Fruit fly (Drosophila melanogaster): ENCODE data around the gene Nhe1.

Nhe1 gene

dm6 chr2L:121456-121831, 14.9 kb upstream of the Nhe1 start, which contains the start of gene CG4822 (continued):
- TF ChIP-seq CG3919 (GFP tag; optimal IDR thresholded peaks at IDR 0.05) = no peak
- TF ChIP-seq Eip75B (GFP tag; optimal IDR thresholded peaks at IDR 0.05) = no peak
- TF ChIP-seq fkh (GFP tag; optimal IDR thresholded peaks at IDR 0.05) = peak; percentile 30
- no peak for TF ChIP-seq cyc (GFP tag; optimal IDR thresholded peaks at IDR 0.05)
- no peak for TF ChIP-seq CG6792 (GFP tag; optimal IDR thresholded peaks at IDR 0.05)
- TF ChIP-seq Sox102F (GFP tag; optimal IDR thresholded peaks at IDR 0.05) = no peak
- TF ChIP-seq CG15336 (GFP tag; IDR thresholded peaks at IDR 0.05) = peak; percentile 52; the same call in 1 of the 2 replicates
- TF ChIP-seq ss (GFP tag; optimal IDR thresholded peaks at IDR 0.05) = peak; percentile 10 to 23
- no peak for TF ChIP-seq Blimp-1 (GFP tag; optimal IDR thresholded peaks at IDR 0.05)
- TF ChIP-seq pdm3 (GFP tag; optimal IDR thresholded peaks at IDR 0.05) = no peak

DNA sequence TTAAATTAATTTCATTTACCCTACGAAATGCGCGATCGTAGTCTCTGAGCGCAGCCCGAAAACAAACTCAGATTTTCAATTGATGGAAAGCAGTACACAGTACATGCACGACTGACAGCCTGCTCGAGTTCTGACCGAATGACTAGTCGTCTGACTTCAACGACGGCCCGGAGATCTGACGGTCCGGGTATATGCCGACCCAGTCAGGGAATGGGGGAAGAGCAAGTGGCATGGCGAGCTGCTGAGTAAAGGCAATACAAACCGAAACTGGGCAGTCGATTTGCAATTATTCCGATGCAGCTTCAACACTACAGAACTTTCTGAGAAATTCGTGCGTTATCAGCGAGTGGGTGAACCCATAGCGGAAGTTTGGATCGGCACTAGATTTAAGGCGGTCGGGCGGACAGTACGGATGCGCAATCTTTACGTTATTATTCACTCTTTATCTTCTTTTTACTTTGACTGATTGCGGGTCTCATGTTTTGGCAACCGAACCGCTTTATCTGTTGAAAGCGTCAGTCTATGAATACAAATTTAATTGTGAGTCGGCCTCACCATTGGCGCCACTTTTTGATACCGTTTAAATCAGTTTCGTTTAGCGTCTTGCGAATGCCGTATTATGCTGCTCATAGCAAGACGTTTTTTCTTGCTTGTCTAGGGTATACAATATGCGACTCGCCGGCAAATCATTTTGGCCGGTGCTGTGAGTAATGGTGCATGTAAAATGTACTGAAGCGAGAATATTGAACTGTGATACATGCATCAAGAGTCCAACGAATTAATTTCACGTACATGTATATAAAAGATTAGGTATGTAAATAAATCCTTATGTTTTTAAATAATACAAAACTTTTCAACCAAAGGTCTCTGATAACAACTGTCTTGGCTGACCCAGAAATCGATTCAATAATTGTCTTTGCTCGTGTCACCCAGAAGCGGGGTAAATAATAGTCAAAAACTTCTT, 14.2 kb upstream of the Nhe1 start:
- TF ChIP-seq esn (GFP tag; optimal IDR thresholded peaks at IDR 0.05) (peak; percentile 51), spab (GFP tag; optimal IDR thresholded peaks at IDR 0.05) (no peak), CG10631 (GFP tag; optimal IDR thresholded peaks at IDR 0.05) (peak; percentile 18), CG6792 (GFP tag; optimal IDR thresholded peaks at IDR 0.05) (no peak), CG15336 (GFP tag; IDR thresholded peaks at IDR 0.05) (no peak; the same call in 1 of the 2 replicates), CG31627 (GFP tag; optimal IDR thresholded peaks at IDR 0.05) (peak; percentile 6), Met (GFP tag; optimal IDR thresholded peaks at IDR 0.05) (peak; percentile 41), Eip93F (GFP tag; optimal IDR thresholded peaks at IDR 0.05) (peak; percentile 8), Sox14 (GFP tag; optimal IDR thresholded peaks at IDR 0.05) (peak; percentile 10), pdm3 (GFP tag; optimal IDR thresholded peaks at IDR 0.05) (no peak), eg (GFP tag; IDR thresholded peaks at IDR 0.05) (no peak), salr (GFP tag; optimal IDR thresholded peaks at IDR 0.05) (peak in 1 of 2 experiments; percentile 20), vri (GFP tag; optimal IDR thresholded peaks at IDR 0.05) (no peak), achi (GFP tag; optimal IDR thresholded peaks at IDR 0.05) (peak; percentile 20), Eip78C (GFP tag) (peak; percentile 76), CG6276 (GFP tag; optimal IDR thresholded peaks at IDR 0.05) (peak; percentile 65), CG10669 (GFP tag; optimal IDR thresholded peaks at IDR 0.05) (peak; percentile 21), Ets21C (GFP tag; optimal IDR thresholded peaks at IDR 0.05) (peak; percentile 6), topi (GFP tag; optimal IDR thresholded peaks at IDR 0.05) (peak; percentile 32), CG7368 (GFP tag; optimal IDR thresholded peaks at IDR 0.05) (peak; percentile 27), Hr4 (GFP tag; optimal IDR thresholded peaks at IDR 0.05) (peak; percentile 62), svp (GFP tag) (peak; percentile 84), CG4318 (GFP tag; optimal IDR thresholded peaks at IDR 0.05) (peak; percentile 62), CG11294 (GFP tag; IDR thresholded peaks at IDR 0.05) (no peak), CG32006 (GFP tag; optimal IDR thresholded peaks at IDR 0.05) (peak; percentile 74)

DNA sequence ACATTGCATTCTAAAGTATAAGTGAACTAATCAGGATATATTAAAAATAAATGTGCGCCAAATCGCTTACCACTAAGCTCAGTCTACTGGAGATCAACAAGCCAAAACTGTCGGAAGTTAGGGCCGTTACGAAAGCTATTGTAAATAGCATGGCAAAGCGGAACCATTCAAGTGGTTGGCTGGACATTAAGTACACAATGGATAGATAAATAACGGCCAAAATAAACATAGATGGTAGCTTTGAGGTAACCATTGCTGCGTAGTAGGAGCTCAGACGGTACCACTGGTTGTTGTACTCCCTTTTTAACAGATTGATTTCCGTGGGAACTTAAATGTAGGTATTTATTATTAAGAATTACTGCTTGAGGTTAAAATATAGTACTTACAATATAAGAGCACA, 11.2 kb upstream of the Nhe1 start:
- TF ChIP-seq CG32006 (GFP tag; optimal IDR thresholded peaks at IDR 0.05) = no peak
- TF ChIP-seq fkh (GFP tag; optimal IDR thresholded peaks at IDR 0.05) = peak; percentile 60

DNA sequence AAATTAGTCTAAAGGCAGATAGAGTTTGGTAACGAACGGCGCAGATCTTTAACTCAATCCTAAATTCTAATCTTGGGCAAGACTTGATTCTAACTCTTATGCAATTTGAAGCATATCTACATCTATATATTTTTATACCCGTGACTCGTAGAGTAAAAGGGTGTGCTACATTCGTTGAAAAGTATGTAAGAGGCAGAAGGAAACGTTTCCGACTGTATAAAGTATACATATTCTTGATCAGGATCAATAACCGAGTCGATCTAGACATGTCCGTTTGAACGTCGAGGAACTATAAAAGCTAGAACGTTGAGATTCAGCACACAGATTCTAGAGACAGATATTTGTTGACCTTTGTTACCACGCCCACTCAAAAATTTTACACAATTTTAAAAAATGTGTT, 9.9 kb upstream of the Nhe1 start, which contains the start of gene CG13694:
Gene CG13694, minus strand, starts transcription at position 101 of the 400 bp plus-strand sequence.
- TF ChIP-seq CG31627 (GFP tag; optimal IDR thresholded peaks at IDR 0.05) (no peak), achi (GFP tag; optimal IDR thresholded peaks at IDR 0.05) (no peak), net (GFP tag; optimal IDR thresholded peaks at IDR 0.05) (no peak), lz (GFP tag; optimal IDR thresholded peaks at IDR 0.05) (no peak), acj6 (GFP tag; optimal IDR thresholded peaks at IDR 0.05) (no peak), CG6808 (GFP tag; optimal IDR thresholded peaks at IDR 0.05) (no peak), Met (GFP tag; optimal IDR thresholded peaks at IDR 0.05) (no peak), fd85E (GFP tag; optimal IDR thresholded peaks at IDR 0.05) (no peak), ss (GFP tag; optimal IDR thresholded peaks at IDR 0.05) (no peak), dac (GFP tag; optimal IDR thresholded peaks at IDR 0.05) (no peak), salr (GFP tag; optimal IDR thresholded peaks at IDR 0.05) (no peak), Eip75B (GFP tag; optimal IDR thresholded peaks at IDR 0.05) (no peak), CG1621 (tag; optimal IDR thresholded peaks at IDR 0.05) (no peak), CG6163 (GFP tag; IDR thresholded peaks at IDR 0.05) (no peak), CG11902 (GFP tag; optimal IDR thresholded peaks at IDR 0.05) (no peak), Ets21C (GFP tag; optimal IDR thresholded peaks at IDR 0.05) (no peak), CG8632 (GFP tag; optimal IDR thresholded peaks at IDR 0.05) (no peak)

All from whole organism, prepupa.